Worm (Caenorhabditis elegans) whole organism, young adult: Measurements from ENCODE around the gene Y51H4A.13.
"Not testable (repeated sequence)": the region's sequence is repeated elsewhere in the genome, so short reads cannot be mapped to it uniquely, and the experiment has no call there.

Source experiments
- Y53F4B.3 ChIP-seq: fragments of 200-800 bp; sonication (Bioruptor generic); IDR thresholded peaks from 2 replicates; pipeline ENCODE4 v1.3.6; 2022; ENCODE audit warnings: missing genetic modification reagents, missing genetic modification characterization, missing compliant biosample characterization
- unc-62 ChIP-seq: fragments of 150-350 bp; optimal IDR thresholded peaks from 2 replicates; lab custom pipeline; 2014; ENCODE audit warnings: missing biosample characterization, missing genetic modification reagents, missing genetic modification characterization

ce11 chrIV:16664020-16664419 is 17.8 kb upstream of the Y51H4A.13 start, which contains the start of gene sta-1:
- not testable (repeated sequence) for TF ChIP-seq Y53F4B.3, unc-62
